Worm (Caenorhabditis elegans): ENCODE results near the gene F13H8.2.

- TF ChIP-seq ceh-16 (tag; optimal IDR thresholded peaks at IDR 0.05) (no peak), fos-1 (tag; optimal IDR thresholded peaks at IDR 0.05) (no peak), crh-2 (tag; optimal IDR thresholded peaks at IDR 0.05) (no peak), ama-1 (optimal IDR thresholded peaks at IDR 0.05) (no peak), ztf-1 (GFP tag; conservative IDR thresholded peaks at IDR 0.05) (no peak), nhr-25 (tag; optimal IDR thresholded peaks at IDR 0.05) (no peak), nhr-10 (tag; optimal IDR thresholded peaks at IDR 0.05) (no peak), ZK546.5 (tag; optimal IDR thresholded peaks at IDR 0.05) (no peak), elt-1 (tag; optimal IDR thresholded peaks at IDR 0.05) (no peak), unc-62 (GFP tag; optimal IDR thresholded peaks at IDR 0.05) (no peak), nhr-12 (tag; optimal IDR thresholded peaks at IDR 0.05) (no peak), nhr-237 (tag; optimal IDR thresholded peaks at IDR 0.05) (no peak), mab-5 (tag; optimal IDR thresholded peaks at IDR 0.05) (no peak)
Observed at ce11 chrII:6303209-6303740, 33.1 kb downstream of the F13H8.2 start, which contains the start of gene C29F5.1.
